Fruit fly (Drosophila melanogaster): ENCODE data around the gene CG13244.
A peak's percentile ranks its signal among the peaks of the same experiment; 100 is the strongest.

CG13244 gene

dm6 chr2L:15912008-15912900 is 4.4 kb upstream of the CG13244 start (continued):
- no peak for TF ChIP-seq Blimp-1 (GFP tag; optimal IDR thresholded peaks at IDR 0.05)
- peak; percentile 96 for TF ChIP-seq CG9817 (tag; optimal IDR thresholded peaks at IDR 0.05)
- no peak for TF ChIP-seq da (GFP tag; optimal IDR thresholded peaks at IDR 0.05)
- peak; percentile 84 for TF ChIP-seq YL-1 (GFP tag; optimal IDR thresholded peaks at IDR 0.05)
- peak; percentile 84 for TF ChIP-seq croc (GFP tag; conservative IDR thresholded peaks at IDR 0.05)
- peak; percentile 92 for TF ChIP-seq CG7987 (GFP tag; optimal IDR thresholded peaks at IDR 0.05)
- TF ChIP-seq unpg (GFP tag; optimal IDR thresholded peaks at IDR 0.05): peak; percentile 95
- peak; percentile 87 for TF ChIP-seq klu (GFP tag; IDR thresholded peaks at IDR 0.05)
- TF ChIP-seq CG9437 (GFP tag; optimal IDR thresholded peaks at IDR 0.05): peak; percentile 87
- TF ChIP-seq CG13894 (tag; optimal IDR thresholded peaks at IDR 0.05): peak; percentile 60
- peak; percentile 75 for TF ChIP-seq Dbx (GFP tag; IDR thresholded peaks at IDR 0.05)
- TF ChIP-seq HLHmδ (GFP tag; optimal IDR thresholded peaks at IDR 0.05): no peak
- no peak for TF ChIP-seq pan (optimal IDR thresholded peaks at IDR 0.05)
- TF ChIP-seq pan (GFP tag; optimal IDR thresholded peaks at IDR 0.05 in 1 of 2, IDR thresholded peaks at IDR 0.05 in 1 of 2): peak in 1 of 2 experiments; percentile 93
- TF ChIP-seq cad (GFP tag; optimal IDR thresholded peaks at IDR 0.05): no peak
- peak; percentile 44 for TF ChIP-seq wek (GFP tag; optimal IDR thresholded peaks at IDR 0.05)
- no peak for TF ChIP-seq CG15479 (GFP tag; optimal IDR thresholded peaks at IDR 0.05)
- TF ChIP-seq CG14860 (GFP tag; IDR thresholded peaks at IDR 0.05; ENCODE audit: partially characterized antibody): 0 out of 3 replicates have a peak, but pooled peaks have one; percentile 27
- peak in 2 of 3 experiments; percentile 52 to 61 for TF ChIP-seq Stat92E (GFP tag; optimal IDR thresholded peaks at IDR 0.05)
- TF ChIP-seq Tbp (GFP tag; optimal IDR thresholded peaks at IDR 0.05): no peak
- peak; percentile 76 for TF ChIP-seq Nf-YB (GFP tag; optimal IDR thresholded peaks at IDR 0.05)
- TF ChIP-seq CG7839 (tag; optimal IDR thresholded peaks at IDR 0.05): peak; percentile 96
- TF ChIP-seq danr (GFP tag; IDR thresholded peaks at IDR 0.05): peak; percentile 82
- TF ChIP-seq lbe (GFP tag; optimal IDR thresholded peaks at IDR 0.05): peak; percentile 76
- TF ChIP-seq B-H2 (GFP tag; optimal IDR thresholded peaks at IDR 0.05): peak; percentile 89
- TF ChIP-seq fru (optimal IDR thresholded peaks at IDR 0.05): no peak
- TF ChIP-seq Bgb (GFP tag; IDR thresholded peaks at IDR 0.05; ENCODE audit: partially characterized antibody): peak; percentile 58; the same call in 1 of the 2 replicates
- peak; percentile 75 for TF ChIP-seq Deaf1 (tag; optimal IDR thresholded peaks at IDR 0.05)
- TF ChIP-seq twi (tag; optimal IDR thresholded peaks at IDR 0.05): peak; percentile 92
- TF ChIP-seq seq (GFP tag; IDR thresholded peaks at IDR 0.05): peak; percentile 94
- TF ChIP-seq Bteb2 (GFP tag; optimal IDR thresholded peaks at IDR 0.05): peak; percentile 54
- TF ChIP-seq gce (GFP tag; IDR thresholded peaks at IDR 0.05): peak; percentile 70; the same call in 1 of the 3 replicates
- peak; percentile 87 for TF ChIP-seq Taf1 (GFP tag; IDR thresholded peaks at IDR 0.05)
- peak; percentile 93 for TF ChIP-seq Fer1 (GFP tag; optimal IDR thresholded peaks at IDR 0.05)
- TF ChIP-seq Elba2 (GFP tag; optimal IDR thresholded peaks at IDR 0.05): no peak
- no peak for TF ChIP-seq kah (GFP tag; optimal IDR thresholded peaks at IDR 0.05)
- peak; percentile 85 for TF ChIP-seq CG6683 (GFP tag; optimal IDR thresholded peaks at IDR 0.05)
- TF ChIP-seq yki (optimal IDR thresholded peaks at IDR 0.05): no peak
- peak in 1 of 2 experiments; percentile 53 for TF ChIP-seq crp (GFP tag; optimal IDR thresholded peaks at IDR 0.05)
- TF ChIP-seq CG31224 (GFP tag; IDR thresholded peaks at IDR 0.05): peak; percentile 94
- peak; percentile 85 for TF ChIP-seq stc (GFP tag; IDR thresholded peaks at IDR 0.05)
- TF ChIP-seq CG6765 (GFP tag; optimal IDR thresholded peaks at IDR 0.05): peak; percentile 91
- no peak for TF ChIP-seq zf30C (GFP tag; optimal IDR thresholded peaks at IDR 0.05)
- TF ChIP-seq CG2889 (GFP tag; IDR thresholded peaks at IDR 0.05): peak; percentile 86
- no peak for TF ChIP-seq CG8478 (optimal IDR thresholded peaks at IDR 0.05)
- TF ChIP-seq grn (GFP tag; optimal IDR thresholded peaks at IDR 0.05): no peak
- peak; percentile 89 for TF ChIP-seq Xbp1 (GFP tag; optimal IDR thresholded peaks at IDR 0.05)
- TF ChIP-seq D19A (tag; optimal IDR thresholded peaks at IDR 0.05): peak; percentile 89
- TF ChIP-seq chinmo (GFP tag; IDR thresholded peaks at IDR 0.05; ENCODE audit: partially characterized antibody): peak; percentile 100
